Worm (Caenorhabditis elegans): ENCODE results near the gene C08F8.9.

ce11 chrIV:11146962-11147470, 31.4 kb downstream of the C08F8.9 start, which contains the start of gene pigq-1:
- TF ChIP-seq him-1 (tag; optimal IDR thresholded peaks at IDR 0.05) (no peak), W03F9.2 (tag; optimal IDR thresholded peaks at IDR 0.05) (no peak)
